Worm (Caenorhabditis elegans): ENCODE measurements around the gene H20J04.9.

The H20J04.9 gene

ce11 chrII:4350888-4351287 is at the start of gene H20J04.9:
Gene H20J04.9, plus strand, starts transcription at chrII:4351188.
- no peak for TF ChIP-seq unc-62 (GFP tag; optimal IDR thresholded peaks at IDR 0.05)

- no peak for TF ChIP-seq unc-62 (GFP tag; optimal IDR thresholded peaks at IDR 0.05)
Observed at ce11 chrII:4301307-4301706, 49.7 kb upstream of the H20J04.9 start, which contains the start of gene gtf-2F1. Gene gtf-2F1, plus strand, starts transcription at chrII:4301607.

- no peak for TF ChIP-seq unc-62 (GFP tag; optimal IDR thresholded peaks at IDR 0.05)
Observed at ce11 chrII:4306921-4307630, 43.9 kb upstream of the H20J04.9 start, which contains the start of gene Y52E8A.3. Gene Y52E8A.3, minus strand, starts transcription at chrII:4306971.

ce11 chrII:4312115-4312514 is 38.9 kb upstream of the H20J04.9 start, which contains the start of gene plep-1:
Gene plep-1, minus strand, starts transcription at chrII:4312215.
- TF ChIP-seq unc-62 (GFP tag; optimal IDR thresholded peaks at IDR 0.05): no peak

ce11 chrII:4316011-4316410 is 35.0 kb upstream of the H20J04.9 start, which contains the start of gene srw-40:
Gene srw-40, minus strand, starts transcription at chrII:4316111.
- no peak for TF ChIP-seq unc-62 (GFP tag; optimal IDR thresholded peaks at IDR 0.05)

- TF ChIP-seq unc-62 (GFP tag; optimal IDR thresholded peaks at IDR 0.05): no peak
Observed at ce11 chrII:4319537-4320019, 31.4 kb upstream of the H20J04.9 start, which contains the start of gene Y52E8A.6. Gene Y52E8A.6, minus strand, starts transcription at chrII:4319969.

ce11 chrII:4320455-4320854 is 30.5 kb upstream of the H20J04.9 start, which contains the start of gene Y52E8A.2:
Gene Y52E8A.2, plus strand, starts transcription at chrII:4320836.
- TF ChIP-seq unc-62 (GFP tag; optimal IDR thresholded peaks at IDR 0.05): no peak

ce11 chrII:4321766-4322165 is 29.2 kb upstream of the H20J04.9 start, which contains the start of gene Y52E8A.1:
Gene Y52E8A.1, plus strand, starts transcription at chrII:4322066.
- no peak for TF ChIP-seq unc-62 (GFP tag; optimal IDR thresholded peaks at IDR 0.05)

- TF ChIP-seq unc-62 (GFP tag; optimal IDR thresholded peaks at IDR 0.05): no peak
Observed at ce11 chrII:4322871-4323270, 28.1 kb upstream of the H20J04.9 start, which contains the start of gene H20J04.6. Gene H20J04.6, plus strand, starts transcription at chrII:4323256.

ce11 chrII:4324061-4324460 is 26.9 kb upstream of the H20J04.9 start, which contains the start of gene mog-2:
Gene mog-2, plus strand, starts transcription at chrII:4324361.
- TF ChIP-seq unc-62 (GFP tag; optimal IDR thresholded peaks at IDR 0.05): no peak

- no peak for TF ChIP-seq unc-62 (GFP tag; optimal IDR thresholded peaks at IDR 0.05)
Observed at ce11 chrII:4326420-4326819, 24.6 kb upstream of the H20J04.9 start, which contains the start of gene pfd-2. Gene pfd-2, plus strand, starts transcription at chrII:4326720.

- TF ChIP-seq unc-62 (GFP tag; optimal IDR thresholded peaks at IDR 0.05): no peak
Observed at ce11 chrII:4328716-4329115, 22.3 kb upstream of the H20J04.9 start, which contains the start of gene H20J04.4. Gene H20J04.4, plus strand, starts transcription at chrII:4329016.

ce11 chrII:4334448-4334847 is 16.5 kb upstream of the H20J04.9 start, which contains the start of gene madf-3:
Gene madf-3, plus strand, starts transcription at chrII:4334748.
- TF ChIP-seq unc-62 (GFP tag; optimal IDR thresholded peaks at IDR 0.05): no peak

ce11 chrII:4337731-4338130 is 13.3 kb upstream of the H20J04.9 start:
- no peak for TF ChIP-seq unc-62 (GFP tag; optimal IDR thresholded peaks at IDR 0.05)

ce11 chrII:4339882-4340281 is 11.1 kb upstream of the H20J04.9 start, which contains the start of gene athp-2:
Gene athp-2, plus strand, starts transcription at chrII:4340182.
- TF ChIP-seq unc-62 (GFP tag; optimal IDR thresholded peaks at IDR 0.05): no peak

ce11 chrII:4341484-4341883 is 9.5 kb upstream of the H20J04.9 start:
- no peak for TF ChIP-seq unc-62 (GFP tag; optimal IDR thresholded peaks at IDR 0.05)

ce11 chrII:4344317-4344716 is 6.7 kb upstream of the H20J04.9 start:
- TF ChIP-seq unc-62 (GFP tag; optimal IDR thresholded peaks at IDR 0.05): no peak

Measured in whole organism, dauer.